Worm (Caenorhabditis elegans): ENCODE results near the gene ugt-46.

DNA sequence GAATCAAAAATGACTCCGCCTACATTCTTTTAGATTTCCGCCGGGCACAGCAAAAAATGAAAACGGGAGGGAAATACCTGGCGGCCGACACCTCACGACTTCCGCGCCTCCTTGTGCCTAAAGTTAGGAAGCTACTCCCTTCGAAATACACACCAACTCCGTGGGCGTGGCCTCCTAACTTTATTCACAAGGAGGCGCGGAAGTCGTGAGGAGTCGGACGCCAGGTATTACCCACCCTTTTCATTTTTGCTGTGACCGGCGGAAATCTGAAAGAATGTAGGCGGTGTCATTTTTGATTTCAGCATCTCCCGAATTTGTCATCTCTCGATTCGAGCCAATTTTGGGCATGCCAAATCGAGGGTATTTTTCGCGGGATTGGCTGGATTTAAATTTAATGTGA lies 8.0 kb upstream of the ugt-46 start:
- no peak for TF ChIP-seq lir-3 (tag; optimal IDR thresholded peaks at IDR 0.05; ENCODE audit: poor library complexity)
- TF ChIP-seq zip-4 (GFP tag; optimal IDR thresholded peaks at IDR 0.05): no peak
- no peak for TF ChIP-seq nhr-237 (tag; optimal IDR thresholded peaks at IDR 0.05)
- TF ChIP-seq ztf-4 (tag; optimal IDR thresholded peaks at IDR 0.05): no peak
- TF ChIP-seq nhr-11 (tag; optimal IDR thresholded peaks at IDR 0.05): no peak
- TF ChIP-seq nhr-19 (GFP tag; conservative IDR thresholded peaks at IDR 0.05): no peak
- TF ChIP-seq sox-4 (tag; optimal IDR thresholded peaks at IDR 0.05): no peak
- TF ChIP-seq lin-15B (tag; optimal IDR thresholded peaks at IDR 0.05): no peak
- TF ChIP-seq mep-1 (tag; optimal IDR thresholded peaks at IDR 0.05): no peak
- TF ChIP-seq unc-86 (tag; optimal IDR thresholded peaks at IDR 0.05): no peak
- TF ChIP-seq ztf-11 (tag; optimal IDR thresholded peaks at IDR 0.05): no peak
